Worm (Caenorhabditis elegans): ENCODE measurements around the gene ska-3.

Gene ska-3

ce11 chrIII:5663521-5663920, 15.3 kb downstream of the ska-3 start:
- TF ChIP-seq aly-1 (tag; optimal IDR thresholded peaks at IDR 0.05): no peak
- no peak for TF ChIP-seq ceh-13 (GFP tag; optimal IDR thresholded peaks at IDR 0.05)
- TF ChIP-seq B0310.2 (tag; optimal IDR thresholded peaks at IDR 0.05): no peak
- TF ChIP-seq tbx-37 (GFP tag; conservative IDR thresholded peaks at IDR 0.05): no peak
- TF ChIP-seq hmbx-1 (tag; optimal IDR thresholded peaks at IDR 0.05): no peak
- TF ChIP-seq ceh-36 (tag; optimal IDR thresholded peaks at IDR 0.05): no peak
- no peak for TF ChIP-seq hmg-4 (GFP tag; optimal IDR thresholded peaks at IDR 0.05)
- TF ChIP-seq scrt-1 (GFP tag; IDR thresholded peaks at IDR 0.05): no peak
- TF ChIP-seq flt-1 (GFP tag; IDR thresholded peaks at IDR 0.05): no peak
- TF ChIP-seq pes-1 (GFP tag; IDR thresholded peaks at IDR 0.05): no peak
- TF ChIP-seq sea-1 (GFP tag; conservative IDR thresholded peaks at IDR 0.05): no peak
- TF ChIP-seq hnd-1 (tag; optimal IDR thresholded peaks at IDR 0.05): no peak
- TF ChIP-seq F13C5.2 (tag; optimal IDR thresholded peaks at IDR 0.05): no peak
- no peak for TF ChIP-seq ama-1 (optimal IDR thresholded peaks at IDR 0.05)
- no peak for TF ChIP-seq tbx-11 (GFP tag; IDR thresholded peaks at IDR 0.05)
- no peak for TF ChIP-seq ets-7 (tag; optimal IDR thresholded peaks at IDR 0.05)
- no peak for TF ChIP-seq tra-4 (tag; optimal IDR thresholded peaks at IDR 0.05)

ce11 chrIII:5660976-5661375, 17.8 kb downstream of the ska-3 start, which contains the start of gene F54E7.6:
TSS of gene F54E7.6 (minus strand) at chrIII:5661085.
- TF ChIP-seq ets-7 (tag; optimal IDR thresholded peaks at IDR 0.05): no peak
- no peak for TF ChIP-seq sea-1 (GFP tag; conservative IDR thresholded peaks at IDR 0.05)
- TF ChIP-seq hmg-4 (GFP tag; optimal IDR thresholded peaks at IDR 0.05): no peak
- no peak for TF ChIP-seq tra-4 (tag; optimal IDR thresholded peaks at IDR 0.05)
- TF ChIP-seq ceh-13 (GFP tag; optimal IDR thresholded peaks at IDR 0.05): no peak
- TF ChIP-seq B0310.2 (tag; optimal IDR thresholded peaks at IDR 0.05): no peak
- no peak for TF ChIP-seq pes-1 (GFP tag; IDR thresholded peaks at IDR 0.05)
- TF ChIP-seq F13C5.2 (tag; optimal IDR thresholded peaks at IDR 0.05): no peak
- TF ChIP-seq scrt-1 (GFP tag; IDR thresholded peaks at IDR 0.05): no peak
- TF ChIP-seq hmbx-1 (tag; optimal IDR thresholded peaks at IDR 0.05): no peak
- TF ChIP-seq aly-1 (tag; optimal IDR thresholded peaks at IDR 0.05): no peak
- TF ChIP-seq ceh-36 (tag; optimal IDR thresholded peaks at IDR 0.05): no peak
- no peak for TF ChIP-seq tbx-11 (GFP tag; IDR thresholded peaks at IDR 0.05)
- TF ChIP-seq hnd-1 (tag; optimal IDR thresholded peaks at IDR 0.05): no peak
- TF ChIP-seq ama-1 (optimal IDR thresholded peaks at IDR 0.05): no peak
- TF ChIP-seq flt-1 (GFP tag; IDR thresholded peaks at IDR 0.05): no peak

- TF ChIP-seq aly-1 (tag; optimal IDR thresholded peaks at IDR 0.05) (no peak), tbx-37 (GFP tag; conservative IDR thresholded peaks at IDR 0.05) (no peak), scrt-1 (GFP tag; IDR thresholded peaks at IDR 0.05) (no peak), tra-4 (tag; optimal IDR thresholded peaks at IDR 0.05) (no peak), ceh-36 (tag; optimal IDR thresholded peaks at IDR 0.05) (no peak), pes-1 (GFP tag; IDR thresholded peaks at IDR 0.05) (no peak), ama-1 (optimal IDR thresholded peaks at IDR 0.05) (no peak), sea-1 (GFP tag; conservative IDR thresholded peaks at IDR 0.05) (no peak), B0310.2 (tag; optimal IDR thresholded peaks at IDR 0.05) (no peak), hnd-1 (tag; optimal IDR thresholded peaks at IDR 0.05) (no peak), ets-7 (tag; optimal IDR thresholded peaks at IDR 0.05) (no peak), hmbx-1 (tag; optimal IDR thresholded peaks at IDR 0.05) (no peak), ceh-13 (GFP tag; optimal IDR thresholded peaks at IDR 0.05) (no peak), tbx-11 (GFP tag; IDR thresholded peaks at IDR 0.05) (no peak), F13C5.2 (tag; optimal IDR thresholded peaks at IDR 0.05) (no peak), flt-1 (GFP tag; IDR thresholded peaks at IDR 0.05) (no peak), hmg-4 (GFP tag; optimal IDR thresholded peaks at IDR 0.05) (no peak)
These were observed 21.9 kb downstream of the ska-3 start, which contains the start of gene sdz-21 for ce11 chrIII:5656941-5657340. TSS of gene sdz-21 (minus strand) at chrIII:5657041.

ce11 chrIII:5653692-5654105, 25.1 kb downstream of the ska-3 start:
- TF ChIP-seq ets-7 (tag; optimal IDR thresholded peaks at IDR 0.05): no peak
- TF ChIP-seq pes-1 (GFP tag; IDR thresholded peaks at IDR 0.05): 0 out of 2 replicates have a peak, but pooled peaks have one; percentile 29

ce11 chrIII:5642692-5643091, 36.1 kb downstream of the ska-3 start:
- TF ChIP-seq F13C5.2 (tag; optimal IDR thresholded peaks at IDR 0.05) (no peak), tbx-37 (GFP tag; conservative IDR thresholded peaks at IDR 0.05) (no peak), tra-4 (tag; optimal IDR thresholded peaks at IDR 0.05) (no peak), ama-1 (optimal IDR thresholded peaks at IDR 0.05) (no peak), aly-1 (tag; optimal IDR thresholded peaks at IDR 0.05) (no peak), ceh-36 (tag; optimal IDR thresholded peaks at IDR 0.05) (no peak), B0310.2 (tag; optimal IDR thresholded peaks at IDR 0.05) (no peak)

- TF ChIP-seq ceh-36 (tag; optimal IDR thresholded peaks at IDR 0.05) (no peak), ama-1 (optimal IDR thresholded peaks at IDR 0.05) (no peak), hmbx-1 (tag; optimal IDR thresholded peaks at IDR 0.05) (no peak), aly-1 (tag; optimal IDR thresholded peaks at IDR 0.05) (no peak), pes-1 (GFP tag; IDR thresholded peaks at IDR 0.05) (no peak), B0310.2 (tag; optimal IDR thresholded peaks at IDR 0.05) (no peak), flt-1 (GFP tag; IDR thresholded peaks at IDR 0.05) (no peak), scrt-1 (GFP tag; IDR thresholded peaks at IDR 0.05) (no peak), hmg-4 (GFP tag; optimal IDR thresholded peaks at IDR 0.05) (no peak), sea-1 (GFP tag; conservative IDR thresholded peaks at IDR 0.05) (no peak), tra-4 (tag; optimal IDR thresholded peaks at IDR 0.05) (no peak), ceh-13 (GFP tag; optimal IDR thresholded peaks at IDR 0.05) (no peak), tbx-11 (GFP tag; IDR thresholded peaks at IDR 0.05) (no peak)
These were observed 38.9 kb downstream of the ska-3 start for ce11 chrIII:5639893-5640292.

- TF ChIP-seq hmg-4 (GFP tag; optimal IDR thresholded peaks at IDR 0.05) (peak; percentile 5), sea-1 (GFP tag; conservative IDR thresholded peaks at IDR 0.05) (0 out of 2 replicates have a peak, but pooled peaks have one; percentile 65), tbx-11 (GFP tag; IDR thresholded peaks at IDR 0.05) (0 out of 2 replicates have a peak, but pooled peaks have one; percentile 41)
These were observed 41.4 kb downstream of the ska-3 start for ce11 chrIII:5637297-5637876.
